Worm (Caenorhabditis elegans) whole organism, young adult: ENCODE results near the gene sre-2.

Source experiments
- B0019.2 ChIP-seq: fragments of 200-800 bp; sonication (Bioruptor generic); conservative IDR thresholded peaks from 2 replicates; pipeline ENCODE4 v1.3.6; 2022; ENCODE audit warnings: missing genetic modification reagents, missing genetic modification characterization, missing compliant biosample characterization
- C06A6.2 ChIP-seq: fragments of 200-800 bp; sonication (Bioruptor generic); conservative IDR thresholded peaks from 2 replicates; pipeline ENCODE4 v1.3.6; 2022; ENCODE audit warnings: missing genetic modification characterization, missing compliant biosample characterization
- D2030.7 ChIP-seq: fragments of 200-800 bp; sonication (Bioruptor generic); IDR thresholded peaks from 2 replicates; pipeline ENCODE4 v1.3.6; 2022; ENCODE audit warnings: missing genetic modification reagents, missing genetic modification characterization, missing compliant biosample characterization
- F10E7.11 ChIP-seq: sonication (generic microtip); optimal IDR thresholded peaks from 2 replicates; lab custom pipeline; 2017; ENCODE audit warnings: mild to moderate bottlenecking, missing genetic modification characterization, moderate library complexity, missing compliant biosample characterization
- F23B12.7 ChIP-seq: sonication (generic microtip); optimal IDR thresholded peaks from 2 replicates; lab custom pipeline; 2017; ENCODE audit warnings: missing genetic modification characterization, mild to moderate bottlenecking, missing compliant biosample characterization, antibody characterized with exemption, moderate library complexity; ENCODE audit not compliant: insufficient read depth
- F33H1.4 ChIP-seq: fragments of 200-800 bp; sonication (Bioruptor generic); IDR thresholded peaks from 2 replicates; pipeline ENCODE4 v1.3.6; 2022; ENCODE audit warnings: missing genetic modification reagents, missing genetic modification characterization, missing compliant biosample characterization
- F37B4.10 ChIP-seq: fragments of 200-800 bp; sonication (Bioruptor generic); IDR thresholded peaks from 2 replicates; pipeline ENCODE4 v1.3.6; 2022; ENCODE audit warnings: missing genetic modification characterization, missing compliant biosample characterization
- F52B5.7 ChIP-seq: sonication (generic microtip); optimal IDR thresholded peaks from 2 replicates; lab custom pipeline; 2016; ENCODE audit warnings: mild to moderate bottlenecking, missing genetic modification characterization, missing compliant biosample characterization
- K11D2.4 ChIP-seq: fragments of 200-800 bp; sonication (Bioruptor generic); IDR thresholded peaks from 2 replicates; pipeline ENCODE4 v1.3.6; 2022; ENCODE audit warnings: missing genetic modification reagents, missing genetic modification characterization, missing compliant biosample characterization
- T26A5.8 ChIP-seq: sonication (generic microtip); optimal IDR thresholded peaks from 2 replicates; lab custom pipeline; 2016; ENCODE audit warnings: missing genetic modification characterization, missing compliant biosample characterization
- Y53F4B.3 ChIP-seq: fragments of 200-800 bp; sonication (Bioruptor generic); IDR thresholded peaks from 2 replicates; pipeline ENCODE4 v1.3.6; 2022; ENCODE audit warnings: missing genetic modification reagents, missing genetic modification characterization, missing compliant biosample characterization
- Y53G8AR.9 ChIP-seq: fragments of 200-800 bp; sonication (Bioruptor generic); conservative IDR thresholded peaks from 2 replicates; pipeline ENCODE4 v1.3.6; 2022; ENCODE audit warnings: missing genetic modification reagents, missing genetic modification characterization, missing compliant biosample characterization
- Y67H2A.10 ChIP-seq: fragments of 200-800 bp; sonication (Bioruptor generic); conservative IDR thresholded peaks from 2 replicates; pipeline ENCODE4 v1.3.6; 2022; ENCODE audit warnings: missing genetic modification reagents, missing genetic modification characterization, missing compliant biosample characterization
- Y95B8A.8 ChIP-seq: fragments of 200-800 bp; sonication (Bioruptor generic); IDR thresholded peaks from 2 replicates; pipeline ENCODE4 v1.3.6; 2022; ENCODE audit warnings: missing genetic modification reagents, missing genetic modification characterization, missing compliant biosample characterization
- ama-1 ChIP-seq, 3 experiments: fragments of 150-350 bp in 1 of 3; sonication (generic microtip) in 2 of 3; optimal IDR thresholded peaks; 2 replicates each; lab custom pipeline; 2014 to 2018; ENCODE audit warnings: missing biosample characterization in 2 of 3, missing genetic modification characterization in 2 of 3, missing genetic modification reagents in 2 of 3
- aptf-2 ChIP-seq: fragments of 200-800 bp; sonication (Bioruptor generic); conservative IDR thresholded peaks from 2 replicates; pipeline ENCODE4 v1.3.6; 2022; ENCODE audit warnings: missing genetic modification reagents, missing genetic modification characterization, missing compliant biosample characterization
- aptf-3 ChIP-seq: fragments of 200-800 bp; sonication (Bioruptor generic); IDR thresholded peaks from 2 replicates; pipeline ENCODE4 v1.3.6; 2022; ENCODE audit warnings: missing genetic modification characterization, missing compliant biosample characterization
- bed-2 ChIP-seq: fragments of 200-800 bp; sonication (Bioruptor generic); IDR thresholded peaks from 2 replicates; pipeline ENCODE4 v1.3.6; 2022; ENCODE audit warnings: missing genetic modification reagents, missing genetic modification characterization, missing compliant biosample characterization
- cebp-2 ChIP-seq: fragments of 200-800 bp; sonication (Bioruptor generic); IDR thresholded peaks from 2 replicates; pipeline ENCODE4 v1.3.6; 2022; ENCODE audit warnings: missing genetic modification characterization, missing compliant biosample characterization
- ceh-100 ChIP-seq: fragments of 200-800 bp; sonication (Bioruptor generic); IDR thresholded peaks from 2 replicates; pipeline ENCODE4 v1.3.6; 2022; ENCODE audit warnings: missing genetic modification reagents, missing genetic modification characterization, missing compliant biosample characterization
- ceh-58 ChIP-seq: fragments of 200-800 bp; sonication (Bioruptor generic); IDR thresholded peaks from 2 replicates; pipeline ENCODE4 v1.3.6; 2022; ENCODE audit warnings: missing genetic modification characterization, missing compliant biosample characterization
- ceh-91 ChIP-seq: fragments of 200-800 bp; sonication (Bioruptor generic); IDR thresholded peaks from 2 replicates; pipeline ENCODE4 v1.3.6; 2022; ENCODE audit warnings: missing genetic modification reagents, missing genetic modification characterization, missing compliant biosample characterization
- chd-7 ChIP-seq: sonication (generic microtip); optimal IDR thresholded peaks from 2 replicates; lab custom pipeline; 2016; ENCODE audit warnings: mild to moderate bottlenecking, missing genetic modification characterization, moderate library complexity, missing compliant biosample characterization
- die-1 ChIP-seq: sonication (generic microtip); optimal IDR thresholded peaks from 2 replicates; lab custom pipeline; 2016; ENCODE audit warnings: missing genotype, mild to moderate bottlenecking, missing genetic modification characterization, missing compliant biosample characterization
- dox-1 ChIP-seq: fragments of 200-800 bp; sonication (Bioruptor generic); IDR thresholded peaks from 2 replicates; pipeline ENCODE4 v1.3.6; 2022; ENCODE audit warnings: missing genetic modification reagents, missing genetic modification characterization, missing compliant biosample characterization
- dpl-1 ChIP-seq: fragments of 150-350 bp; optimal IDR thresholded peaks from 2 replicates; lab custom pipeline; 2014; ENCODE audit warnings: missing biosample characterization, missing genetic modification reagents, missing genetic modification characterization
- hlh-12 ChIP-seq: sonication (generic microtip); optimal IDR thresholded peaks from 2 replicates; lab custom pipeline; 2016; ENCODE audit warnings: missing genetic modification characterization, missing compliant biosample characterization
- hmg-20 ChIP-seq: fragments of 200-800 bp; sonication (Bioruptor generic); IDR thresholded peaks from 2 replicates; pipeline ENCODE4 v1.3.6; 2022; ENCODE audit warnings: missing genetic modification reagents, missing genetic modification characterization, missing compliant biosample characterization
- hsf-1 ChIP-seq: fragments of 200-800 bp; sonication (Bioruptor generic); IDR thresholded peaks from 2 replicates; pipeline ENCODE4 v1.3.6; 2022; ENCODE audit warnings: missing genetic modification reagents, missing genetic modification characterization, missing compliant biosample characterization
- let-607 ChIP-seq, 2 experiments: fragments of 200-800 bp in 1 of 2; sonication (Bioruptor generic) in 1 of 2; sonication (generic microtip) in 1 of 2; optimal IDR thresholded peaks; 2 replicates each; lab custom pipeline; 2016 to 2018; ENCODE audit warnings: mild to moderate bottlenecking in 2 of 2, missing compliant biosample characterization in 2 of 2, missing genetic modification characterization in 2 of 2, moderate library complexity in 2 of 2, missing genotype in 1 of 2
- lin-26 ChIP-seq: fragments of 200-800 bp; sonication (Bioruptor generic); IDR thresholded peaks from 2 replicates; pipeline ENCODE4 v1.3.6; 2022; ENCODE audit warnings: missing genetic modification reagents, missing genetic modification characterization, missing compliant biosample characterization
- lir-1 ChIP-seq: fragments of 200-800 bp; sonication (Bioruptor generic); conservative IDR thresholded peaks from 2 replicates; pipeline ENCODE4 v1.3.6; 2022; ENCODE audit warnings: missing genetic modification reagents, missing genetic modification characterization, missing compliant biosample characterization
- lsl-1 ChIP-seq: fragments of 200-800 bp; sonication (Bioruptor generic); optimal IDR thresholded peaks from 2 replicates; lab custom pipeline; 2018; ENCODE audit warnings: mild to moderate bottlenecking, missing genetic modification characterization, moderate library complexity, missing compliant biosample characterization
- madf-6 ChIP-seq: fragments of 200-800 bp; sonication (Bioruptor generic); IDR thresholded peaks from 2 replicates; pipeline ENCODE4 v1.3.6; 2022; ENCODE audit warnings: missing genetic modification reagents, missing genetic modification characterization, missing compliant biosample characterization
- madf-8 ChIP-seq: fragments of 200-800 bp; sonication (Bioruptor generic); conservative IDR thresholded peaks from 2 replicates; pipeline ENCODE4 v1.3.6; 2022; ENCODE audit warnings: missing genetic modification reagents, missing genetic modification characterization, missing compliant biosample characterization
- mel-28 ChIP-seq: sonication (generic microtip); optimal IDR thresholded peaks from 2 replicates; lab custom pipeline; 2016; ENCODE audit warnings: borderline replicate concordance, mild to moderate bottlenecking, missing genetic modification characterization, missing compliant biosample characterization
- mes-4 ChIP-seq: sonication (generic microtip); optimal IDR thresholded peaks from 2 replicates; lab custom pipeline; 2016; ENCODE audit warnings: missing genotype, missing genetic modification characterization, missing compliant biosample characterization
- mxl-1 ChIP-seq: sonication (generic microtip); optimal IDR thresholded peaks from 2 replicates; lab custom pipeline; 2016; ENCODE audit warnings: missing genetic modification characterization, missing compliant biosample characterization
- nfya-1 ChIP-seq: sonication (generic microtip); optimal IDR thresholded peaks from 2 replicates; lab custom pipeline; 2017; ENCODE audit warnings: antibody characterized with exemption, missing compliant biosample characterization, missing genetic modification characterization, borderline replicate concordance; ENCODE audit not compliant: insufficient read depth
- nhr-90 ChIP-seq: sonication (generic microtip); optimal IDR thresholded peaks from 2 replicates; lab custom pipeline; 2016; ENCODE audit warnings: missing genotype, mild to moderate bottlenecking, missing genetic modification characterization, missing compliant biosample characterization
- repo-1 ChIP-seq: sonication (generic microtip); optimal IDR thresholded peaks from 2 replicates; lab custom pipeline; 2017; ENCODE audit warnings: mild to moderate bottlenecking, missing genetic modification characterization, missing compliant biosample characterization
- snpc-1.3 ChIP-seq: sonication (generic microtip); optimal IDR thresholded peaks from 2 replicates; lab custom pipeline; 2017; ENCODE audit warnings: missing genetic modification characterization, mild to moderate bottlenecking, missing compliant biosample characterization, antibody characterized with exemption, moderate library complexity, missing genotype, missing genetic modification reagents; ENCODE audit not compliant: insufficient read depth
- tbp1 ChIP-seq: fragments of 200-800 bp; sonication (Bioruptor generic); optimal IDR thresholded peaks from 2 replicates; lab custom pipeline; 2018; ENCODE audit warnings: mild to moderate bottlenecking, missing genetic modification characterization, missing compliant biosample characterization
- unc-62 ChIP-seq: fragments of 150-350 bp; optimal IDR thresholded peaks from 2 replicates; lab custom pipeline; 2014; ENCODE audit warnings: missing biosample characterization, missing genetic modification reagents, missing genetic modification characterization
- xnd-1 ChIP-seq: sonication (generic microtip); optimal IDR thresholded peaks from 2 replicates; lab custom pipeline; 2016; ENCODE audit warnings: missing genotype, missing genetic modification reagents, missing genetic modification characterization, missing compliant biosample characterization

sre-2 gene

DNA sequence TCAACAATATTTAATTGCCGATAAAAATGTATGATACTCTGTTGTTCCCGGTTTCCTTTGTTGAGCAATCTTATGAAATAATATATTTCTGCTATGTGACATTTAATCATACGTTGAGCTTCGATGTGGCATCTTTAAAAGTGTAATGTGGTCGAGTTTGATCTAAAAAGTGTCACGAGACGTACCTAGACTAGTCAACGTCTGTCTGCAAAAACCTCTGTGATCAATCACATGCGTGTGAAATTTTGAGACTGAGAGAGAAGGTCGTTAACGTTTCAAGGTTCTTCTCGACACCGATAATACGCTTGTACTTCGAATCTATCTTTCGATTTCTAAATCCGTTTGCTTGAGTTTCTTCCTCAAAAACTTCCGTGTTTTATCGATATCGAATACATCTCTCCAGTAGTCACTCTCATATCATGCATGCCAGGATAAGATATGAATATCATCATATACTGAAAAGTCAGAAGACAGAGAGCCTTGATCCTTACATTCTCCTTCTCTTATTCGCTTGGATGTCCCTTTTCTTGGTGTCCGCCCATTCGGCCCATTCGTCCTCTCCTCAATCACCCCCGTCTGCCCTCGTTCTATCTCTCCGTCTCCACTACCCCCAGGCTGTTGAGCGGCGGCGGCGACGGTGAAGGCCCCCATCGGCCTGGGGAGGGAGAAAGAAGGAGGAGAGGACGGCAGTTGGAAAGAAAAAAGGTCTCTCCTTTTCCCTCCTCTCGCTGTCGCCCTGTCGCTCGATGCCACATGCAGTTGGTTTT is 26.5 kb upstream of the sre-2 start (continued):
- no peak for TF ChIP-seq ama-1 (optimal IDR thresholded peaks at IDR 0.05; lab: Kevin White, UChicago)
- no peak for TF ChIP-seq ama-1 (GFP tag; optimal IDR thresholded peaks at IDR 0.05; lab: Kevin White, UChicago)
- peak; percentile 52 for TF ChIP-seq unc-62 (GFP tag; lab: Kevin White, UChicago)
- no peak for TF ChIP-seq ceh-58 (GFP tag; lab: Robert Waterston, UW)
- TF ChIP-seq xnd-1 (tag; lab: Kevin White, UChicago) = no peak
- TF ChIP-seq ceh-100 (GFP tag; lab: Robert Waterston, UW) = no peak
- TF ChIP-seq dpl-1 (GFP tag; lab: Kevin White, UChicago) = no peak
- TF ChIP-seq hlh-12 (tag; lab: Kevin White, UChicago) = no peak
- no peak for TF ChIP-seq hsf-1 (GFP tag; lab: Robert Waterston, UW)
- no peak for TF ChIP-seq hmg-20 (GFP tag; lab: Robert Waterston, UW)
- TF ChIP-seq F37B4.10 (GFP tag; lab: Robert Waterston, UW) = 0 out of 2 replicates have a peak, but pooled peaks have one; percentile 28
- TF ChIP-seq cebp-2 (GFP tag; lab: Robert Waterston, UW) = no peak
- peak; percentile 28 for TF ChIP-seq repo-1
- TF ChIP-seq Y67H2A.10 (GFP tag; lab: Robert Waterston, UW) = no peak
- no peak for TF ChIP-seq madf-8
- no peak for TF ChIP-seq aptf-2 (GFP tag; lab: Robert Waterston, UW)
- no peak for TF ChIP-seq chd-7 (tag; lab: Kevin White, UChicago)
- TF ChIP-seq lsl-1 (GFP tag; lab: Kevin White, UChicago) = no peak
- TF ChIP-seq aptf-3 (GFP tag; lab: Robert Waterston, UW) = 0 out of 2 replicates have a peak, but pooled peaks have one; percentile 40
- TF ChIP-seq snpc-1.3 = no peak
- TF ChIP-seq bed-2 = no peak
- TF ChIP-seq K11D2.4 = no peak
- TF ChIP-seq mes-4 = no peak
- no peak for TF ChIP-seq B0019.2 (GFP tag; lab: Robert Waterston, UW)
- TF ChIP-seq C06A6.2 (GFP tag; lab: Robert Waterston, UW) = no peak
- TF ChIP-seq let-607 (tag; optimal IDR thresholded peaks at IDR 0.05; lab: Kevin White, UChicago) = no peak
- no peak for TF ChIP-seq mel-28
- TF ChIP-seq Y53F4B.3 (GFP tag; lab: Robert Waterston, UW) = no peak
- peak; percentile 11; the same call in 1 of the 2 replicates for TF ChIP-seq lir-1 (GFP tag; lab: Robert Waterston, UW)
- TF ChIP-seq lin-26 (GFP tag; lab: Robert Waterston, UW) = no peak
- TF ChIP-seq nhr-90 (tag; lab: Kevin White, UChicago) = no peak
- no peak for TF ChIP-seq Y95B8A.8 (GFP tag; lab: Robert Waterston, UW)
- TF ChIP-seq T26A5.8 (tag; lab: Kevin White, UChicago) = no peak
- TF ChIP-seq dox-1 = peak; percentile 65
- no peak for TF ChIP-seq die-1 (tag; lab: Kevin White, UChicago)
- no peak for TF ChIP-seq F23B12.7
- TF ChIP-seq D2030.7 (GFP tag; lab: Robert Waterston, UW) = no peak

DNA sequence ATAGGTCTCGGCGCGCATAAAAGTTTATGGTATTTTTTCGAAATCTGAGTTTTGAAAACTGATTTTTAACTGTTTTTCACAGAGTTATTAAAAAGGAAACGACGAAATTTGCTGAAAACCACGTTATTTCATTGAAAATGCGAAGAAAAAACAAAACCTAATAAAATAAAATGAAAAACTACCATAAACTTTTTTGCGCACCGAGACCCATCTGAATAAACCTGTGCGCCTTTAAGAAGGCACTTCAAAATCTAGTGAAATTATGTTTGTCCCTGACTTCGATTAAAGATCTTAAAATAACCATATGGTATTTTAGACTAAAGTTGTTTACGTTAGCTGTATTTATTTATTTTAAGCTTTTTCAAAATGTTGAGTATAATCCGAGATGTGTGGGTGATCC is 25.9 kb upstream of the sre-2 start:
- TF ChIP-seq madf-6 (no peak), F33H1.4 (peak; percentile 63), B0019.2 (GFP tag; lab: Robert Waterston, UW) (no peak), dox-1 (no peak), nhr-90 (tag; lab: Kevin White, UChicago) (no peak), lsl-1 (GFP tag; lab: Kevin White, UChicago) (peak; percentile 70), hmg-20 (GFP tag; lab: Robert Waterston, UW) (no peak), F10E7.11 (no peak), xnd-1 (tag; lab: Kevin White, UChicago) (peak; percentile 55), ceh-100 (GFP tag; lab: Robert Waterston, UW) (no peak), F52B5.7 (tag; lab: Kevin White, UChicago) (no peak), mxl-1 (no peak), ama-1 (optimal IDR thresholded peaks at IDR 0.05; lab: Kevin White, UChicago) (no peak), ama-1 (GFP tag; optimal IDR thresholded peaks at IDR 0.05; lab: Kevin White, UChicago) (no peak), Y53G8AR.9 (no peak), mes-4 (no peak), nfya-1 (tag; lab: Kevin White, UChicago) (no peak), ceh-91 (GFP tag; lab: Robert Waterston, UW) (no peak), tbp1 (GFP tag; lab: Kevin White, UChicago) (no peak)
